Fruit fly (Drosophila melanogaster): ENCODE measurements around the gene corto.

DNA sequence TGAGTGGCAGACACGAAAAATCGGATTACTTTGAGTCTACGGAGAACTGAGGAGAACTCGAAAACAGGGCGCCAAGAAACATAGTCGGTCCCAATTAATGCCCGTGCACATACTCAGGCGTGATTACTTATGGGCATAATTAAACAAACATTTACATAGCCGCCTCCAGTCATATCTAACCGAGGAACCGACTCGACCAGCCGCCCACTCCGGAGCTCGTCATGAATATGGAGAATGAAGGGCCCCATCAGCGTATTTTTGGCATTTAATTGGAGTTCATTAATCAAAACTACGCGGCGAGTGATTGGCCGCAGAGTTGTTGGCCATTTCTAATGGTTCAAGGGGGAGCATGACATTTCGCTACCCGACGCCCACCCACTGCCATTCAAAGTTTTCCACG, 46.6 kb downstream of the corto start:
- TF ChIP-seq psq (optimal IDR thresholded peaks at IDR 0.05): no peak
- no peak for TF ChIP-seq CG8478 (optimal IDR thresholded peaks at IDR 0.05)
- TF ChIP-seq Dll (optimal IDR thresholded peaks at IDR 0.05): no peak
- no peak for TF ChIP-seq EcR (GFP tag; optimal IDR thresholded peaks at IDR 0.05)

All from whole organism.